Fruit fly (Drosophila melanogaster) whole organism, prepupa: ENCODE measurements around the gene ttm50.

Experiments
- CG16779 ChIP-seq: fragments of 200-800 bp; sonication (Bioruptor generic); optimal IDR thresholded peaks from 3 replicates; lab custom pipeline; 2017; ENCODE audit warnings: missing biosample characterization, mild to moderate bottlenecking, missing genetic modification characterization
- CG32006 ChIP-seq: fragments of 200-800 bp; sonication (Bioruptor generic); optimal IDR thresholded peaks from 3 replicates; lab custom pipeline; 2017; ENCODE audit warnings: missing biosample characterization, mild to moderate bottlenecking, missing genetic modification characterization
- CG6792 ChIP-seq: fragments of 200-800 bp; sonication (Bioruptor generic); optimal IDR thresholded peaks from 3 replicates; lab custom pipeline; 2016; ENCODE audit warnings: missing biosample characterization, missing genetic modification characterization
- Eip78C ChIP-seq: fragments of 200-800 bp; sonication (Bioruptor generic); peaks from one replicate; lab custom pipeline; 2016; ENCODE audit warnings: missing biosample characterization, missing genetic modification characterization
- Gug ChIP-seq: fragments of 200-800 bp; sonication (Bioruptor generic); IDR thresholded peaks from 2 replicates; pipeline ENCODE4 v1.3.6; 2022; ENCODE audit warnings: missing biosample characterization, missing genetic modification characterization
- Lpt ChIP-seq: fragments of 200-800 bp; sonication (Bioruptor generic); optimal IDR thresholded peaks from 3 replicates; lab custom pipeline; 2016; ENCODE audit warnings: missing biosample characterization, missing genetic modification characterization
- Met ChIP-seq: fragments of 200-800 bp; sonication (Bioruptor generic); optimal IDR thresholded peaks from 3 replicates; lab custom pipeline; 2016; ENCODE audit warnings: missing biosample characterization, missing genetic modification characterization
- Sox15 ChIP-seq: fragments of 200-800 bp; sonication (Bioruptor generic); optimal IDR thresholded peaks from 3 replicates; lab custom pipeline; 2016; ENCODE audit warnings: missing biosample characterization, missing genetic modification characterization
- achi ChIP-seq: fragments of 200-800 bp; sonication (Bioruptor generic); optimal IDR thresholded peaks from 3 replicates; lab custom pipeline; 2016; ENCODE audit warnings: missing biosample characterization, missing genetic modification characterization
- fd59A ChIP-seq: fragments of 200-800 bp; sonication (Bioruptor generic); optimal IDR thresholded peaks from 2 replicates; lab custom pipeline; 2017; ENCODE audit warnings: missing biosample characterization, mild to moderate bottlenecking, missing genetic modification characterization, missing genetic modification reagents
- ss ChIP-seq, 2 experiments: fragments of 200-800 bp; sonication (Bioruptor generic); optimal IDR thresholded peaks; 2 replicates in 1 of 2; 3 replicates in 1 of 2; lab custom pipeline; 2017 to 2018; ENCODE audit warnings: mild to moderate bottlenecking in 2 of 2, missing biosample characterization in 2 of 2, missing genetic modification characterization in 2 of 2, moderate library complexity in 1 of 2
- topi ChIP-seq: fragments of 200-800 bp; sonication (Bioruptor generic); optimal IDR thresholded peaks from 3 replicates; lab custom pipeline; 2016; ENCODE audit warnings: missing biosample characterization, missing genetic modification characterization
- vri ChIP-seq: fragments of 200-800 bp; sonication (Bioruptor generic); optimal IDR thresholded peaks from 3 replicates; lab custom pipeline; 2016; ENCODE audit warnings: missing biosample characterization, mild to moderate bottlenecking, missing genetic modification characterization

dm6 chrX:2681601-2682000, 50.4 kb downstream of the ttm50 start, which contains the start of gene HLH3B:
- TF ChIP-seq Met (GFP tag; lab: Kevin White, UChicago) (no peak), topi (no peak), vri (GFP tag; lab: Kevin White, UChicago) (no peak), Sox15 (no peak), CG16779 (tag; lab: Kevin White, UChicago) (no peak), Lpt (GFP tag; lab: Kevin White, UChicago) (no peak), Gug (GFP tag; lab: Robert Waterston, UW) (no peak), CG6792 (no peak), achi (GFP tag; lab: Kevin White, UChicago) (no peak), ss (GFP tag; optimal IDR thresholded peaks at IDR 0.05; lab: Kevin White, UChicago) (no peak), fd59A (GFP tag; lab: Kevin White, UChicago) (no peak), CG32006 (GFP tag; lab: Kevin White, UChicago) (no peak), Eip78C (no peak)
